Worm (Caenorhabditis elegans): ENCODE data around the gene Y41E3.8.

- TF ChIP-seq ztf-4 (tag; optimal IDR thresholded peaks at IDR 0.05) (peak; percentile 56), dpl-1 (GFP tag; optimal IDR thresholded peaks at IDR 0.05) (peak; percentile 95 to 97 (median 95)), mep-1 (tag; optimal IDR thresholded peaks at IDR 0.05) (peak; percentile 94), hlh-17 (GFP tag; optimal IDR thresholded peaks at IDR 0.05; ENCODE audit: borderline replicate concordance) (no peak), nhr-85 (tag) (peak; percentile 90), nhr-237 (tag; optimal IDR thresholded peaks at IDR 0.05) (peak; percentile 18), pqm-1 (tag; optimal IDR thresholded peaks at IDR 0.05) (no peak), vab-15 (tag; optimal IDR thresholded peaks at IDR 0.05) (peak; percentile 19), nhr-20 (tag; optimal IDR thresholded peaks at IDR 0.05) (peak; percentile 76), snu-23 (GFP tag; optimal IDR thresholded peaks at IDR 0.05) (peak; percentile 87), unc-98 (GFP tag; IDR thresholded peaks at IDR 0.05) (peak; percentile 47; the same call in 1 of the 2 replicates)
Observed at ce11 chrIV:15039477-15039876, 10.7 kb upstream of the Y41E3.8 start, which contains the start of gene hrpu-1.

Data from whole organism, L1 larva.